Fruit fly (Drosophila melanogaster): ENCODE results near the gene CG32563.

DNA sequence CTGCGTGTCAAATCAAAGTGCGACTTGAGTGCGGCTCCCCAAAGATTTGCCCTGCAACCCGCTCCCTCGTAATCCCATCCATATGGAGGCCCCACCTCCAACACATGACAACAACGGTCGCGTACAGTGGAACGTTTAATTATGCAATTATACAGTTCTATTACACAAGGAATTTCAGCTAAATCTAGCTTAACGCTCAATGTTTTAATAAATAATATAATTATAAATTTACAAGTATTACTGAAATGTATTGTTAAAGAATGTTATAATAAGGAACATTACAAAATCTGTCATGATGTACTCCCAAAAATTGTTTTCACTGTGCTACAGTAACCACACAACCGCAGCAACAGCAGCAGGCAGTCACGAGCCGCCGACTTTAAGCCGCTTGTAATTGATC is 34.1 kb upstream of the CG32563 start:
- no peak for TF ChIP-seq Vsx2 (GFP tag; optimal IDR thresholded peaks at IDR 0.05; ENCODE audit: partially characterized antibody)
- no peak for TF ChIP-seq sv (GFP tag; optimal IDR thresholded peaks at IDR 0.05)
- TF ChIP-seq Myc (optimal IDR thresholded peaks at IDR 0.05): no peak
- TF ChIP-seq jim (GFP tag; optimal IDR thresholded peaks at IDR 0.05): no peak
- no peak for TF ChIP-seq lola (GFP tag; optimal IDR thresholded peaks at IDR 0.05)

All from whole organism, wandering third instar larva.